Fruit fly (Drosophila melanogaster) whole organism, pupa: Measurements from ENCODE around the gene Cog1.
A peak's percentile ranks its signal among the peaks of the same experiment; 100 is the strongest.

Source experiments
- CG10348 ChIP-seq: fragments of 200-800 bp; sonication (Bioruptor generic); IDR thresholded peaks from 2 replicates; pipeline ENCODE4 v1.3.6; 2022; ENCODE audit warnings: missing biosample characterization, missing genetic modification characterization
- CG13204 ChIP-seq: fragments of 200-800 bp; sonication (Bioruptor generic); optimal IDR thresholded peaks from 2 replicates; lab custom pipeline; 2018; ENCODE audit warnings: missing biosample characterization, mild to moderate bottlenecking, missing genetic modification characterization, moderate library complexity
- CG34367 ChIP-seq: fragments of 200-800 bp; sonication (Bioruptor generic); optimal IDR thresholded peaks from 2 replicates; lab custom pipeline; 2018; ENCODE audit warnings: missing biosample characterization, mild to moderate bottlenecking, missing genetic modification characterization
- CG4496 ChIP-seq: fragments of 200-800 bp; sonication (Bioruptor generic); IDR thresholded peaks from 3 replicates; pipeline ENCODE4 v1.3.6; 2022; ENCODE audit warnings: missing biosample characterization, missing genetic modification characterization
- CG8159 ChIP-seq: fragments of 200-800 bp; sonication (Bioruptor generic); optimal IDR thresholded peaks from 3 replicates; lab custom pipeline; 2018; ENCODE audit warnings: missing biosample characterization, mild to moderate bottlenecking, missing genetic modification characterization, moderate library complexity
- CG9948 ChIP-seq: fragments of 200-800 bp; sonication (Bioruptor generic); optimal IDR thresholded peaks from 2 replicates; lab custom pipeline; 2018; ENCODE audit warnings: missing biosample characterization, mild to moderate bottlenecking, missing genetic modification characterization, moderate library complexity
- EcR ChIP-seq: fragments of 200-800 bp; sonication (Bioruptor generic); optimal IDR thresholded peaks from 3 replicates; lab custom pipeline; 2019; ENCODE audit warnings: missing biosample characterization, missing genetic modification characterization, mild to moderate bottlenecking, moderate library complexity, missing genetic modification reagents
- rn ChIP-seq: fragments of 200-800 bp; sonication (Bioruptor generic); IDR thresholded peaks from 2 replicates; pipeline ENCODE4 v1.3.6; 2022; ENCODE audit warnings: missing biosample characterization, missing genetic modification characterization

DNA sequence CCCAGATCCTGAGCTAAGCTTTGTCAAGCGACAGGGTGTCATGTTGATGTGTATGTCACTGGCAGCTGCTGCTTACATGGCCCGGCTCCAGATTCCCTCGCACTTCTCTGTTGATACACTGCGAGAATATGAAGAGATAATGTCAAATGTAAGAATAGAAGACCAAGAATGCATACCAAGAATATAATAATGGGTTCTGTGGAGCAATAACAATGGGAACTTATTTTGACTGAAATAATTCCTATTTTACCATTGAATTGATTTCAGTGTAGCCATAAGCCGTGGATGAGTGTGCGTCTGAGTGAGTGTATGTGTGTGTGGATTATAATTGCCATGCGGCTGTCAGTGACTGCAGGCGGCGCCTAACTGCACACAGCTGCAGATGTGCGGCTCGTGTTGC, 23.4 kb downstream of the Cog1 start:
- TF ChIP-seq CG10348 (GFP tag; lab: Robert Waterston, UW) (no peak), CG9948 (tag; lab: Kevin White, UChicago) (no peak), EcR (no peak), CG4496 (GFP tag; lab: Robert Waterston, UW) (0 out of 3 replicates have a peak, but pooled peaks have one; percentile 31), CG8159 (tag; lab: Kevin White, UChicago) (peak; percentile 53), CG34367 (tag; lab: Kevin White, UChicago) (no peak), CG13204 (no peak), rn (no peak)
